Worm (Caenorhabditis elegans) whole organism, L1 larva: Measurements from ENCODE around the gene ZC373.2.

Experiments used
- aha-1 ChIP-seq: fragments of 150-350 bp; optimal IDR thresholded peaks from 2 replicates; lab custom pipeline; 2014; ENCODE audit warnings: missing biosample characterization, missing genetic modification characterization
- alr-1 ChIP-seq: fragments of 200-800 bp; sonication (Bioruptor generic); optimal IDR thresholded peaks from 2 replicates; lab custom pipeline; 2018; ENCODE audit warnings: borderline replicate concordance, mild to moderate bottlenecking, missing genetic modification characterization, missing compliant biosample characterization
- blmp-1 ChIP-seq: fragments of 150-350 bp; optimal IDR thresholded peaks from 2 replicates; lab custom pipeline; 2014; ENCODE audit warnings: missing biosample characterization, missing genetic modification characterization
- ces-1 ChIP-seq: fragments of 150-350 bp; optimal IDR thresholded peaks from 2 replicates; lab custom pipeline; 2014; ENCODE audit warnings: missing biosample characterization, missing genetic modification reagents, missing genetic modification characterization
- dsc-1 ChIP-seq: sonication (generic microtip); optimal IDR thresholded peaks from 2 replicates; lab custom pipeline; 2016; ENCODE audit warnings: mild to moderate bottlenecking, missing genetic modification characterization, missing compliant biosample characterization
- efl-1 ChIP-seq, 4 experiments: fragments of 150-350 bp; optimal IDR thresholded peaks in 3 of 4; peaks in 1 of 4; 1 replicate in 1 of 4; 2 replicates in 3 of 4; lab custom pipeline; 2014; ENCODE audit warnings: missing biosample characterization in 2 of 4, missing genetic modification characterization in 2 of 4, missing genetic modification reagents in 2 of 4
- elt-2 ChIP-seq: sonication (generic microtip); optimal IDR thresholded peaks from 2 replicates; lab custom pipeline; 2016; ENCODE audit warnings: missing genetic modification characterization, mild to moderate bottlenecking, inconsistent platforms, missing compliant biosample characterization, missing genetic modification reagents
- elt-3 ChIP-seq, 6 experiments: fragments of 150-350 bp in 1 of 6; sonication (generic microtip); optimal IDR thresholded peaks; 2 replicates each; lab custom pipeline; 2017 to 2018; ENCODE audit warnings: missing biosample characterization in 6 of 6, missing genetic modification characterization in 6 of 6, inconsistent platforms in 1 of 6
- hpl-2 ChIP-seq: fragments of 150-350 bp; optimal IDR thresholded peaks from 2 replicates; lab custom pipeline; 2014; ENCODE audit warnings: missing biosample characterization, missing genetic modification reagents, missing genetic modification characterization
- irx-1 ChIP-seq: sonication (generic microtip); optimal IDR thresholded peaks from 2 replicates; lab custom pipeline; 2016; ENCODE audit warnings: missing genetic modification characterization, missing compliant biosample characterization
- lin-14 ChIP-seq: fragments of 200-800 bp; sonication (Bioruptor generic); optimal IDR thresholded peaks from 2 replicates; lab custom pipeline; 2018; ENCODE audit warnings: mild to moderate bottlenecking, missing genetic modification characterization, moderate library complexity, missing compliant biosample characterization
- lin-39 ChIP-seq: fragments of 150-350 bp; optimal IDR thresholded peaks from 2 replicates; lab custom pipeline; 2014; ENCODE audit warnings: missing biosample characterization, missing genetic modification reagents, missing genetic modification characterization
- mab-9 ChIP-seq: fragments of 200-800 bp; sonication (Bioruptor generic); IDR thresholded peaks from 2 replicates; pipeline ENCODE4 v1.3.6; 2022; ENCODE audit warnings: missing genetic modification reagents, missing genetic modification characterization, missing compliant biosample characterization
- mdl-1 ChIP-seq, 2 experiments: fragments of 150-350 bp; optimal IDR thresholded peaks; 2 replicates each; lab custom pipeline; 2014 to 2017; ENCODE audit warnings: missing biosample characterization in 2 of 2, missing genetic modification characterization in 2 of 2, inconsistent platforms in 1 of 2
- mef-2 ChIP-seq: fragments of 150-350 bp; optimal IDR thresholded peaks from 2 replicates; lab custom pipeline; 2014; ENCODE audit warnings: missing biosample characterization, missing genetic modification characterization
- mep-1 ChIP-seq: fragments of 150-350 bp; optimal IDR thresholded peaks from 2 replicates; lab custom pipeline; 2014; ENCODE audit warnings: missing biosample characterization, missing genetic modification characterization
- nhr-19 ChIP-seq: fragments of 200-800 bp; sonication (Bioruptor generic); conservative IDR thresholded peaks from 2 replicates; pipeline ENCODE4 v1.3.6; 2022; ENCODE audit warnings: missing genetic modification characterization, missing compliant biosample characterization
- nhr-28 ChIP-seq: fragments of 150-350 bp; optimal IDR thresholded peaks from 2 replicates; lab custom pipeline; 2014; ENCODE audit warnings: missing biosample characterization, missing genetic modification characterization
- nhr-47 ChIP-seq: sonication (generic microtip); optimal IDR thresholded peaks from 2 replicates; lab custom pipeline; 2016; ENCODE audit warnings: mild to moderate bottlenecking, missing genetic modification characterization, moderate library complexity, missing compliant biosample characterization
- nhr-71 ChIP-seq: sonication (generic microtip); optimal IDR thresholded peaks from 2 replicates; lab custom pipeline; 2016; ENCODE audit warnings: mild to moderate bottlenecking, missing genetic modification characterization, moderate library complexity, missing compliant biosample characterization
- nhr-85 ChIP-seq: sonication (generic microtip); peaks from one replicate; lab custom pipeline; 2016; ENCODE audit warnings: missing genetic modification characterization, inconsistent platforms, missing compliant biosample characterization
- nhr-90 ChIP-seq: sonication (generic microtip); optimal IDR thresholded peaks from 2 replicates; lab custom pipeline; 2016; ENCODE audit warnings: mild to moderate bottlenecking, missing genetic modification characterization, missing compliant biosample characterization; ENCODE audit not compliant: poor library complexity
- pax-3 ChIP-seq: fragments of 200-800 bp; sonication (Bioruptor generic); optimal IDR thresholded peaks from 2 replicates; lab custom pipeline; 2018; ENCODE audit warnings: mild to moderate bottlenecking, missing genetic modification characterization, moderate library complexity, missing compliant biosample characterization
- rnt-1 ChIP-seq: sonication (generic microtip); optimal IDR thresholded peaks from 2 replicates; lab custom pipeline; 2016; ENCODE audit warnings: mild to moderate bottlenecking, missing genetic modification characterization, moderate library complexity, missing compliant biosample characterization
- snpc-4 ChIP-seq: fragments of 150-350 bp; optimal IDR thresholded peaks from 2 replicates; lab custom pipeline; 2014; ENCODE audit warnings: missing biosample characterization, missing genetic modification characterization
- sox-4 ChIP-seq: sonication (generic microtip); optimal IDR thresholded peaks from 2 replicates; lab custom pipeline; 2016; ENCODE audit warnings: missing genetic modification characterization, missing compliant biosample characterization
- swsn-7 ChIP-seq: sonication (generic microtip); optimal IDR thresholded peaks from 2 replicates; lab custom pipeline; 2016; ENCODE audit warnings: missing genetic modification characterization, missing compliant biosample characterization
- tbx-2 ChIP-seq: sonication (generic microtip); optimal IDR thresholded peaks from 2 replicates; lab custom pipeline; 2016; ENCODE audit warnings: missing genetic modification characterization, missing compliant biosample characterization
- tlp-1 ChIP-seq: fragments of 150-350 bp; optimal IDR thresholded peaks from 2 replicates; lab custom pipeline; 2014; ENCODE audit warnings: missing biosample characterization, missing genetic modification characterization
- unc-130 ChIP-seq: fragments of 150-350 bp; optimal IDR thresholded peaks from 2 replicates; lab custom pipeline; 2017; ENCODE audit warnings: missing biosample characterization, missing genetic modification characterization, inconsistent platforms
- unc-86 ChIP-seq: sonication (generic microtip); optimal IDR thresholded peaks from 2 replicates; lab custom pipeline; 2016; ENCODE audit warnings: missing genetic modification characterization, missing compliant biosample characterization
- unc-98 ChIP-seq: fragments of 200-800 bp; sonication (Bioruptor generic); IDR thresholded peaks from 2 replicates; pipeline ENCODE4 v1.3.6; 2022; ENCODE audit warnings: missing genetic modification characterization, missing compliant biosample characterization
- vab-15 ChIP-seq: sonication (generic microtip); optimal IDR thresholded peaks from 2 replicates; lab custom pipeline; 2017; ENCODE audit warnings: missing genotype, mild to moderate bottlenecking, missing genetic modification characterization, missing compliant biosample characterization
- zag-1 ChIP-seq: fragments of 150-350 bp; optimal IDR thresholded peaks from 2 replicates; lab custom pipeline; 2014; ENCODE audit warnings: missing biosample characterization, missing genetic modification characterization
- ztf-11 ChIP-seq, 2 experiments: sonication (generic microtip); optimal IDR thresholded peaks; 2 replicates each; lab custom pipeline; 2016 to 2017; ENCODE audit warnings: missing genetic modification characterization in 2 of 2, missing biosample characterization in 1 of 2, missing compliant biosample characterization in 1 of 2

The ZC373.2 gene

DNA sequence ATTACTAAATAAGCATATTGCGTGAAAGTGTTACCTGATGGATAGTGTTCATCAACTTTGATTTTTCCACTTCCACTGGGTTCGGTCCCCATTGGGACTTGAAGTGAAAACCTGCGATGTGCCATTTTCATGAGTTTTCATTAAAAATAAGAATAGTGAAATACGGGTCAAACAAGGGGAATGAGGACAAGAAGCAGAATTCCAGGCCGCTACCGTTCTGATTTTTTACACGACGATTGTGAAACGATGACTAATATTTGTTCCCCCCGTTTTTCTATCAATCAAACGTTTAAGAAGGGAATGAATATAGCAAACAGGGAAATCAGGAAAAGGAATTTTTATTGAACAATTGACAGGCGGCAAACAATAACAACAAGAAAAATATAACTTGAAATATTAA lies 11.5 kb upstream of the ZC373.2 start, which contains the start of gene mlck-1:
TSS of gene mlck-1 (minus strand) at position 101 of the 400 bp plus-strand sequence.
- no peak for TF ChIP-seq lin-39 (tag; lab: Kevin White, UChicago)
- TF ChIP-seq dsc-1 (tag; lab: Kevin White, UChicago), result no peak

DNA sequence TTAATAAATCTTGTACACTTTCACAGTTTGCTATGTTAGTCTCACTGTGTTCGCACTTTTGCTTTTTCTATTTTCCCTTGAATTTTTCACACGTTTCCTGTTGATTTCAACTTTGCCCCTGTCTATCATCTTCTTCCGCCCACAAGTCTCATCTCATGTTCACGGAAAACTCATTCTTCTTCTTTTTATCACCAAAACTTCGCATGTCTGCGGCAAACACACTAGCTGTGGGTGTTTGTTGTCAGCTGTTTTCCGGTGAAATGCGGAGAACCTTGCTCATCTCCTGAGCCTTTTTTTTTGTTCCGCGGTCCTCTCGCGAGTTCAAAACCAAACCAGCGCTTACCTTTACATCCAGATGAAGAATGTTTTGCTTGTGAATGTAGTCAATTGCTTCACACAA lies 10.2 kb upstream of the ZC373.2 start:
- TF ChIP-seq unc-98, result no peak
- peak; percentile 36 for TF ChIP-seq blmp-1 (tag; lab: Kevin White, UChicago)
- peak; percentile 40 for TF ChIP-seq unc-130 (tag; lab: Kevin White, UChicago)
- peak; percentile 38 for TF ChIP-seq nhr-71
- no peak for TF ChIP-seq efl-1 (optimal IDR thresholded peaks at IDR 0.05; lab: Kevin White, UChicago)
- TF ChIP-seq efl-1 (GFP tag; optimal IDR thresholded peaks at IDR 0.05 in 1 of 2; lab: Kevin White, UChicago), result peak in 1 of 2 experiments; percentile 23
- TF ChIP-seq rnt-1, result peak; percentile 78
- TF ChIP-seq mab-9 (GFP tag; lab: Robert Waterston, UW), result no peak
- TF ChIP-seq lin-14 (GFP tag; lab: Kevin White, UChicago), result peak; percentile 81
- TF ChIP-seq, all 84 proteins: peak for 6

DNA sequence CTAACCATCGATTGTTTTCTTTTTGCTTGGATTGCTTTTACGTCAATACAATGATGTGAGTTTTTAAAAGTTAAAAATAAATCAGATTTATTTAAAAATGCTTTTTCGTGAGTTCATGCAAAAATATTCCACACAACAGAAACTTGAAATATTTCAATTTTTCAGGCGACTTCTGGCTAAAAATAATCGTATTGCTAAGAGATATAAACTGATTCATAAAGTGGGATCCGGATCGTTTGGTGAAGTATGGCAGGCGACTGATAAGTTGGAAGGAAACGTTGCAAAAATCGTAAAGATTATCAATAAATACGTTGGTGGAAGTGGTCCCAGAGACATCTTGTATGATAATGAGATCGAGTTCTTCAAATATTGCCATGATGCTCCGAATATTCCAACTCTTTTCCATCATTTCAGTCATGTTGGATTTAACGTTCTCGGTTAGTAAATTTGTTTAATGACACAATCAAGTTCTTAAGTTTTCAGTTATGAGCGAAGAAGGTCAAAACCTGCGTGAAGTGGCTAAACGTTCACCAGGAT lies 2.3 kb upstream of the ZC373.2 start, which contains the start of gene ZC373.3:
TSS of gene ZC373.3 (plus strand) at position 51 of the 537 bp plus-strand sequence.
- TF ChIP-seq vab-15 (tag; lab: Kevin White, UChicago) (no peak), alr-1 (tag; lab: Kevin White, UChicago) (no peak), lin-39 (tag; lab: Kevin White, UChicago) (no peak), nhr-19 (GFP tag; lab: Robert Waterston, UW) (no peak), ces-1 (GFP tag; lab: Kevin White, UChicago) (no peak), nhr-47 (tag; lab: Kevin White, UChicago) (no peak), pax-3 (tag; lab: Kevin White, UChicago) (no peak), ztf-11 (tag; optimal IDR thresholded peaks at IDR 0.05; lab: Kevin White, UChicago) (no peak), aha-1 (tag; lab: Kevin White, UChicago) (no peak), nhr-85 (tag; lab: Kevin White, UChicago) (no peak), tbx-2 (tag; lab: Kevin White, UChicago) (no peak), mef-2 (tag; lab: Kevin White, UChicago) (no peak), unc-130 (tag; lab: Kevin White, UChicago) (no peak), unc-86 (tag; lab: Kevin White, UChicago) (no peak), hpl-2 (GFP tag; lab: Kevin White, UChicago) (no peak)

DNA sequence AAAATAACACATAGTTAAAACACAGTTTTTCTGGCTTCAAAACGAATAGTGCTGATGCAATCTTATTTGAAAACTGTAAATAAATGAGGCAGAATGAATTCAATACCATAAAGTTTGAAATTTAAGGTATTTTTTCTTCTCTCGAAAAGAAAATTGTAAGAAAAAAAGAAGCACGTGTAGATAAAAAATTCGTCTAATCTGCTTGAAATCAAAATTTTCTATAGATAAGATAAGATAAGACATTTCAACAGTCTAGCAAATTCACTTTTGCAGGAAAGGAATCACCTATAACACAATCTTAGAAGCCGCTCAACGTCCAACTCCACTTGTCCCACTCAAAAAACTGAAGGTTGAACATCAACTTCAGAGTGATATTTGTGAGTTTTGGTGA lies 3.8 kb downstream of the ZC373.2 start:
- no peak for TF ChIP-seq swsn-7 (tag; lab: Kevin White, UChicago)
- no peak for TF ChIP-seq zag-1 (tag; lab: Kevin White, UChicago)
- TF ChIP-seq unc-98, result no peak
- no peak for TF ChIP-seq nhr-71
- no peak for TF ChIP-seq mab-9 (GFP tag; lab: Robert Waterston, UW)
- no peak for TF ChIP-seq nhr-28 (tag; lab: Kevin White, UChicago)
- TF ChIP-seq elt-3 (tag; optimal IDR thresholded peaks at IDR 0.05; lab: Kevin White, UChicago), result peak in 3 of 6 experiments; percentile 14 to 34 (median 27)
- no peak for TF ChIP-seq ztf-11 (tag; optimal IDR thresholded peaks at IDR 0.05; lab: Kevin White, UChicago)
- TF ChIP-seq irx-1, result no peak
- TF ChIP-seq sox-4 (tag; lab: Kevin White, UChicago), result no peak
- no peak for TF ChIP-seq snpc-4 (tag; lab: Kevin White, UChicago)
- no peak for TF ChIP-seq nhr-19 (GFP tag; lab: Robert Waterston, UW)
- no peak for TF ChIP-seq mep-1 (tag; lab: Kevin White, UChicago)
- TF ChIP-seq tlp-1 (tag; lab: Kevin White, UChicago), result no peak
- no peak for TF ChIP-seq mdl-1 (tag; optimal IDR thresholded peaks at IDR 0.05; lab: Kevin White, UChicago)
- TF ChIP-seq vab-15 (tag; lab: Kevin White, UChicago), result no peak
- peak; percentile 13 for TF ChIP-seq blmp-1 (tag; lab: Kevin White, UChicago)
- TF ChIP-seq alr-1 (tag; lab: Kevin White, UChicago), result no peak
- TF ChIP-seq nhr-90 (tag; lab: Kevin White, UChicago), result no peak
- peak; percentile 78 for TF ChIP-seq elt-2 (tag; lab: Kevin White, UChicago)
- TF ChIP-seq pax-3 (tag; lab: Kevin White, UChicago), result no peak
- TF ChIP-seq, all 84 proteins: peak for 3
